Fruit fly (Drosophila melanogaster): ENCODE measurements around the gene T48.

- no peak for TF ChIP-seq CG32121 (GFP tag; IDR thresholded peaks at IDR 0.05)
- no peak for TF ChIP-seq CG34367 (tag; optimal IDR thresholded peaks at IDR 0.05)
- no peak for TF ChIP-seq rn (GFP tag; IDR thresholded peaks at IDR 0.05)
- TF ChIP-seq EcR (GFP tag; optimal IDR thresholded peaks at IDR 0.05): no peak
- TF ChIP-seq CG4496 (GFP tag; IDR thresholded peaks at IDR 0.05): no peak
These were observed 76.9 kb downstream of the T48 start, which contains the start of gene CG6330 for dm6 chr3R:26958314-26958979.
